Fruit fly (Drosophila melanogaster): ENCODE data around the gene robo2.

The robo2 gene

DNA sequence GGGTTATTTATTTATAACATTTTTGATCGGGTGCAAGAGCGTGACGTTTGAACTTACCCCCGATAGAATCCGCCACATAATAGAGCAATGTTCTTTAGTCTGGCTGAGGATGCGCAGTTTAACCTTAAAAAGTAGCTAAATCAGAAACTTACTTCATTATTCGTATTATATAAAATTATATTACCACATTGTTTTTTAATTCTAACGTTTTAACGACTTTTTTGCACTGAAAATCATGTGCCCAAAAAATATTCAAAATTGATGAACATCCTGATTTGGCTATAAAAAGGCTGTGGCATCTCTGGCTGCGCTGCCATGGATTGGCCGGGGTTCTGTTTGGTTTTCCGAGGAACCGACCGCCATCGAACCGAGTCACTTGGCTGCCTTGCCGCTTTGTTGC is 49.8 kb upstream of the robo2 start (continued):
- TF ChIP-seq D19A (tag; optimal IDR thresholded peaks at IDR 0.05) (peak; percentile 30), CG18599 (GFP tag; optimal IDR thresholded peaks at IDR 0.05) (peak; percentile 24), CG18764 (GFP tag; optimal IDR thresholded peaks at IDR 0.05) (no peak), gcm (GFP tag; optimal IDR thresholded peaks at IDR 0.05) (peak; percentile 13)

DNA sequence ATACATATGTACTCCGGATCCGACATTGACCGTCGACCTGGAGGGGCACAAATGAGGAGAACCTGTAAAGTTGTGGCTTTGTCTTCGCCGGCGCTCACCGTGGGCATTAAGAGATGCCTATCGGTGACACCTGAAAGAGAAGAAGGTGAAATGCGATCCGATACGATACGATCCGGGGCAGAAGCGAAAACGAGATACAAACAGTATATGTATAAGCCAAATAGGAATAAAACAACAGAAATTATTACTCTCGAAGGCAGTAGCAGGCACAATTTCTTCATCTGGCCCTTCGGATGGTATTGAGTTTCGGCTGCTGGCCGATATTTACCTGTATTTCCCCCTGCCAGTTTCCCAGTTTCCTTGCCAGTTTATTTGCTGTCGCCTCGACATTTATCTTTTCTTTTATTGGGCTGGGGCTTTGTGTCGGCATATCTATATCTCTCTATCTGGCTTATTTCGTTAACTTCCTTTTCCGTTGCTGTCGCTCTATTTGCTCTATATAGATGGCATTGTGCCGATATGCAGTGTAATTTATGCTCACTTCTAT is 43.2 kb upstream of the robo2 start:
- no peak for TF ChIP-seq fd96Cb (tag; optimal IDR thresholded peaks at IDR 0.05)
- no peak for TF ChIP-seq CG10565 (GFP tag; optimal IDR thresholded peaks at IDR 0.05)
- TF ChIP-seq crol (GFP tag; IDR thresholded peaks at IDR 0.05) = 0 out of 2 replicates have a peak, but pooled peaks have one; percentile 14
- no peak for TF ChIP-seq lab (GFP tag; optimal IDR thresholded peaks at IDR 0.05)
- no peak for TF ChIP-seq crp (GFP tag; optimal IDR thresholded peaks at IDR 0.05)
- 0 out of 3 replicates have a peak, but pooled peaks have one; percentile 36 for TF ChIP-seq ci (GFP tag; IDR thresholded peaks at IDR 0.05)
- no peak for TF ChIP-seq maf-S (GFP tag; optimal IDR thresholded peaks at IDR 0.05)
- 0 out of 3 replicates have a peak, but pooled peaks have one; percentile 11 for TF ChIP-seq so (GFP tag; IDR thresholded peaks at IDR 0.05)
- no peak for TF ChIP-seq Pdp1 (GFP tag; optimal IDR thresholded peaks at IDR 0.05)
- peak; percentile 73; the same call in 1 of the 3 replicates for TF ChIP-seq CG2199 (GFP tag; IDR thresholded peaks at IDR 0.05)
- TF ChIP-seq TFAM (GFP tag; optimal IDR thresholded peaks at IDR 0.05) = no peak
- TF ChIP-seq grn (GFP tag; optimal IDR thresholded peaks at IDR 0.05) = peak; percentile 98
- TF ChIP-seq abd-A (tag; optimal IDR thresholded peaks at IDR 0.05) = peak; percentile 62
- TF ChIP-seq cato (GFP tag; optimal IDR thresholded peaks at IDR 0.05; ENCODE audit: borderline replicate concordance) = no peak
- TF ChIP-seq Kr (GFP tag; optimal IDR thresholded peaks at IDR 0.05) = peak; percentile 9
- peak; percentile 88 for TF ChIP-seq kni (GFP tag; optimal IDR thresholded peaks at IDR 0.05)
- TF ChIP-seq fu2 (GFP tag; optimal IDR thresholded peaks at IDR 0.05) = no peak
- TF ChIP-seq unpg (GFP tag; optimal IDR thresholded peaks at IDR 0.05) = no peak
- TF ChIP-seq gcm2 (GFP tag; optimal IDR thresholded peaks at IDR 0.05) = no peak
- TF ChIP-seq exex (tag; optimal IDR thresholded peaks at IDR 0.05) = no peak
- peak; percentile 32 for TF ChIP-seq pros (GFP tag; optimal IDR thresholded peaks at IDR 0.05)
- TF ChIP-seq CG4424 (GFP tag; optimal IDR thresholded peaks at IDR 0.05) = no peak
- peak; percentile 19 for TF ChIP-seq oc (tag; optimal IDR thresholded peaks at IDR 0.05)
- TF ChIP-seq CG17829 (tag; optimal IDR thresholded peaks at IDR 0.05) = no peak
- TF ChIP-seq CG3163 (GFP tag; optimal IDR thresholded peaks at IDR 0.05) = no peak
- no peak for TF ChIP-seq HLH4C (GFP tag; IDR thresholded peaks at IDR 0.05; ENCODE audit: partially characterized antibody)
- TF ChIP-seq ttk (GFP tag; IDR thresholded peaks at IDR 0.05) = no peak
- TF ChIP-seq zfh2 (GFP tag; optimal IDR thresholded peaks at IDR 0.05) = no peak
- peak; percentile 7 for TF ChIP-seq cg (GFP tag; optimal IDR thresholded peaks at IDR 0.05)
- TF ChIP-seq CG17328 (GFP tag; IDR thresholded peaks at IDR 0.05) = no peak
- TF ChIP-seq zen (tag; optimal IDR thresholded peaks at IDR 0.05) = peak; percentile 35
- no peak for TF ChIP-seq CG30020 (tag; optimal IDR thresholded peaks at IDR 0.05)
- TF ChIP-seq Lpt (GFP tag; optimal IDR thresholded peaks at IDR 0.05) = no peak
- TF ChIP-seq Hr78 (GFP tag; optimal IDR thresholded peaks at IDR 0.05) = peak in 1 of 2 experiments; percentile 3
- TF ChIP-seq CG13624 (GFP tag; optimal IDR thresholded peaks at IDR 0.05) = no peak
